Worm (Caenorhabditis elegans) whole organism, mixed stage, embryonic: ENCODE results near the gene C09G9.1.

Experiments
- blmp-1 ChIP-seq: fragments of 150-350 bp; optimal IDR thresholded peaks from 2 replicates; lab custom pipeline; 2014; ENCODE audit warnings: missing biosample characterization, missing genetic modification characterization
- lsy-2 ChIP-seq: fragments of 150-350 bp; optimal IDR thresholded peaks from 2 replicates; lab custom pipeline; 2014; ENCODE audit warnings: missing biosample characterization, missing genetic modification characterization

DNA sequence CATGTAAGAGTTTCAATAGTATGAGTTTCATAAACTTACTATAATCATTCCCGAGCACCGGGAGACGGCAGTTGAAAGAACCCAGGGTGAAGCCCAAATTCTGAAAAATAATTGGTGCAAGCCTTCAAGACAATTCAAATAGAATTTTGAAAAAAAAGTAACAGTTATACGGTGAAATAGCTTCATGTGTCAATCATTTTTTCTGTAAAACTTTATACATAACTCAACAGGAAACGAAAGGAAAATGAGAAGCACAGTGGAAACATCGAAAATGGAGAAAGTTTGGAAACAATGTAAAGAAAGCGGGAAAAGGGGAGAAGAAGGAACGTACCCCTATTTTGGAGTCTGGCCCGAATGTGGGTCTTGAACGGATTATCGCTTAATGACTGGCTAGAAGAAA lies 7.7 kb upstream of the C09G9.1 start, which contains the start of gene C09G9.3:
- TF ChIP-seq blmp-1, result no peak
- no peak for TF ChIP-seq lsy-2 (tag; lab: Kevin White, UChicago)
